Worm (Caenorhabditis elegans) whole organism, L3 larva: ENCODE measurements around the gene Y51H7BR.4.

Source experiments
- daf-12 ChIP-seq: fragments of 150-350 bp; optimal IDR thresholded peaks from 2 replicates; lab custom pipeline; 2014; ENCODE audit warnings: missing biosample characterization, missing genetic modification reagents, missing genetic modification characterization
- egl-27 ChIP-seq: sonication (generic microtip); optimal IDR thresholded peaks from 4 replicates; lab custom pipeline; 2017; ENCODE audit warnings: missing biosample characterization, missing genetic modification reagents, missing genetic modification characterization
- nhr-12 ChIP-seq: fragments of 150-350 bp; optimal IDR thresholded peaks from 2 replicates; lab custom pipeline; 2014; ENCODE audit warnings: missing biosample characterization, missing genetic modification characterization
- skn-1 ChIP-seq: fragments of 150-350 bp; optimal IDR thresholded peaks from 2 replicates; lab custom pipeline; 2014; ENCODE audit warnings: missing biosample characterization, missing genetic modification characterization

DNA sequence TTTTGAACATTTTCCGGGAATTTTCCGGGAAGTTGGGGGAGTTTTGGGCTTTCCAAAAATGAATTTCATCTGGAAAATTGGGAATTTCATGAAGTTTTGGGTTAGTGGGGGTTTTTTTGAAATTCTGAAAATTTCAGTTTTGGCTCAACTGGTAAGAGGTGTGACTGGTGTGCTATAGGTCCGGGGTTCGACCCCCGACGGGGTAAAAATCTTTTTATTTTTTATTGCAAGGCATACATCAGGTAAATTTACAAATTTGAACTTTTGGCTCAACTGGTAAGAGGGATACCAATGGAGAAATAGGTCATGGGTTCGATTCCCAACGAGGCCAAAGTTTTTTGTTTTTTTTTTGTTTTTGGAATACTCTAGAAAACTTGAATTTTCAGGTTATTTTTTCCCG is 47.5 kb upstream of the Y51H7BR.4 start:
- no peak for TF ChIP-seq egl-27
- TF ChIP-seq skn-1 (tag; lab: Kevin White, UChicago): no peak
- TF ChIP-seq daf-12 (tag; lab: Kevin White, UChicago): no peak
- TF ChIP-seq nhr-12 (tag; lab: Kevin White, UChicago): no peak
